Fruit fly (Drosophila melanogaster) whole organism, prepupa: ENCODE measurements around the gene raskol.
A peak's percentile ranks its signal among the peaks of the same experiment; 100 is the strongest.

Experiments
- Blimp-1 ChIP-seq: fragments of 200-800 bp; sonication (Bioruptor generic); optimal IDR thresholded peaks from 3 replicates; lab custom pipeline; 2017; ENCODE audit warnings: missing biosample characterization, missing genetic modification characterization, mild to moderate bottlenecking, moderate library complexity, missing genetic modification reagents
- CG10631 ChIP-seq: fragments of 200-800 bp; sonication (Bioruptor generic); optimal IDR thresholded peaks from 2 replicates; lab custom pipeline; 2016; ENCODE audit warnings: missing biosample characterization, missing genetic modification characterization
- CG10669 ChIP-seq: fragments of 200-800 bp; sonication (Bioruptor generic); optimal IDR thresholded peaks from 3 replicates; lab custom pipeline; 2018; ENCODE audit warnings: missing biosample characterization, mild to moderate bottlenecking, missing genetic modification characterization, moderate library complexity
- CG11902 ChIP-seq: fragments of 200-800 bp; sonication (Bioruptor generic); optimal IDR thresholded peaks from 3 replicates; lab custom pipeline; 2016; ENCODE audit warnings: missing biosample characterization, missing genetic modification characterization
- CG15336 ChIP-seq: fragments of 200-800 bp; sonication (Bioruptor generic); IDR thresholded peaks from 2 replicates; pipeline ENCODE4 v1.3.6; 2022; ENCODE audit warnings: missing biosample characterization, missing genetic modification characterization
- CG1621 ChIP-seq: fragments of 200-800 bp; sonication (Bioruptor generic); optimal IDR thresholded peaks from 3 replicates; lab custom pipeline; 2018; ENCODE audit warnings: missing biosample characterization, mild to moderate bottlenecking, missing genetic modification characterization
- CG3032 ChIP-seq: fragments of 200-800 bp; optimal IDR thresholded peaks from 2 replicates; lab custom pipeline; 2019; ENCODE audit warnings: missing biosample characterization, mild to moderate bottlenecking, missing genetic modification characterization, moderate library complexity
- CG31627 ChIP-seq: fragments of 200-800 bp; sonication (Bioruptor generic); optimal IDR thresholded peaks from 3 replicates; lab custom pipeline; 2016; ENCODE audit warnings: missing biosample characterization, missing genetic modification characterization
- CG32006 ChIP-seq: fragments of 200-800 bp; sonication (Bioruptor generic); optimal IDR thresholded peaks from 3 replicates; lab custom pipeline; 2017; ENCODE audit warnings: missing biosample characterization, mild to moderate bottlenecking, missing genetic modification characterization
- CG4318 ChIP-seq: fragments of 200-800 bp; sonication (Bioruptor generic); optimal IDR thresholded peaks from 3 replicates; lab custom pipeline; 2017; ENCODE audit warnings: missing biosample characterization, mild to moderate bottlenecking, missing genetic modification characterization
- CG6163 ChIP-seq: fragments of 200-800 bp; sonication (Bioruptor generic); IDR thresholded peaks from 3 replicates; pipeline ENCODE4 v1.3.6; 2022; ENCODE audit warnings: missing biosample characterization, missing genetic modification characterization
- CG6276 ChIP-seq: fragments of 200-800 bp; sonication (Bioruptor generic); optimal IDR thresholded peaks from 2 replicates; lab custom pipeline; 2017; ENCODE audit warnings: missing biosample characterization, mild to moderate bottlenecking, missing genetic modification characterization
- CG6792 ChIP-seq: fragments of 200-800 bp; sonication (Bioruptor generic); optimal IDR thresholded peaks from 3 replicates; lab custom pipeline; 2016; ENCODE audit warnings: missing biosample characterization, missing genetic modification characterization
- CG6808 ChIP-seq: fragments of 200-800 bp; sonication (Bioruptor generic); optimal IDR thresholded peaks from 3 replicates; lab custom pipeline; 2017; ENCODE audit warnings: missing biosample characterization, missing genetic modification characterization, mild to moderate bottlenecking, moderate library complexity, missing genetic modification reagents
- CG6854 ChIP-seq: fragments of 200-800 bp; sonication (Bioruptor generic); optimal IDR thresholded peaks from 2 replicates; lab custom pipeline; 2017; ENCODE audit warnings: missing biosample characterization, mild to moderate bottlenecking, missing genetic modification characterization
- CG7368 ChIP-seq: fragments of 200-800 bp; sonication (Bioruptor generic); optimal IDR thresholded peaks from 3 replicates; lab custom pipeline; 2016; ENCODE audit warnings: missing biosample characterization, missing genetic modification characterization
- CG8119 ChIP-seq: fragments of 200-800 bp; sonication (Bioruptor generic); IDR thresholded peaks from 3 replicates; pipeline ENCODE4 v1.3.6; 2022; ENCODE audit warnings: missing biosample characterization, missing genetic modification characterization
- CG8319 ChIP-seq: fragments of 200-800 bp; sonication (Bioruptor generic); optimal IDR thresholded peaks from 3 replicates; lab custom pipeline; 2016; ENCODE audit warnings: missing biosample characterization, missing genetic modification characterization
- CG8632 ChIP-seq: fragments of 200-800 bp; sonication (Bioruptor generic); optimal IDR thresholded peaks from 3 replicates; lab custom pipeline; 2016; ENCODE audit warnings: missing biosample characterization, missing genetic modification characterization
- Eip75B ChIP-seq: fragments of 200-800 bp; sonication (Bioruptor generic); optimal IDR thresholded peaks from 3 replicates; lab custom pipeline; 2016; ENCODE audit warnings: missing biosample characterization, missing genetic modification characterization
- Eip78C ChIP-seq: fragments of 200-800 bp; sonication (Bioruptor generic); peaks from one replicate; lab custom pipeline; 2016; ENCODE audit warnings: missing biosample characterization, missing genetic modification characterization
- Eip93F ChIP-seq: fragments of 200-800 bp; sonication (Bioruptor generic); optimal IDR thresholded peaks from 2 replicates; lab custom pipeline; 2016; ENCODE audit warnings: missing biosample characterization, mild to moderate bottlenecking, missing genetic modification characterization
- Ets96B ChIP-seq: fragments of 200-800 bp; optimal IDR thresholded peaks from 2 replicates; lab custom pipeline; 2019; ENCODE audit warnings: missing biosample characterization, mild to moderate bottlenecking, missing genetic modification characterization, moderate library complexity
- Gug ChIP-seq: fragments of 200-800 bp; sonication (Bioruptor generic); IDR thresholded peaks from 2 replicates; pipeline ENCODE4 v1.3.6; 2022; ENCODE audit warnings: missing biosample characterization, missing genetic modification characterization
- Hr38 ChIP-seq: sonication (Bioruptor generic); optimal IDR thresholded peaks from 2 replicates; lab custom pipeline; 2016; ENCODE audit warnings: missing biosample characterization, missing genetic modification characterization
- Lpt ChIP-seq: fragments of 200-800 bp; sonication (Bioruptor generic); optimal IDR thresholded peaks from 3 replicates; lab custom pipeline; 2016; ENCODE audit warnings: missing biosample characterization, missing genetic modification characterization
- OdsH ChIP-seq: fragments of 200-800 bp; sonication (Bioruptor generic); optimal IDR thresholded peaks from 3 replicates; lab custom pipeline; 2016; ENCODE audit warnings: missing biosample characterization, missing genetic modification characterization
- Smox ChIP-seq: fragments of 200-800 bp; sonication (Bioruptor generic); optimal IDR thresholded peaks from 3 replicates; lab custom pipeline; 2016; ENCODE audit warnings: missing biosample characterization, missing genetic modification characterization
- cyc ChIP-seq: fragments of 200-800 bp; sonication (Bioruptor generic); optimal IDR thresholded peaks from 3 replicates; lab custom pipeline; 2016; ENCODE audit warnings: missing biosample characterization, missing genetic modification characterization
- dac ChIP-seq: fragments of 200-800 bp; sonication (Bioruptor generic); optimal IDR thresholded peaks from 2 replicates; lab custom pipeline; 2017; ENCODE audit warnings: missing biosample characterization, mild to moderate bottlenecking, missing genetic modification characterization
- dsx ChIP-seq: fragments of 200-800 bp; optimal IDR thresholded peaks from 3 replicates; lab custom pipeline; 2019; ENCODE audit warnings: missing biosample characterization, mild to moderate bottlenecking, missing genetic modification characterization, moderate library complexity; ENCODE audit not compliant: poor library complexity, severe bottlenecking
- eg ChIP-seq: fragments of 200-800 bp; sonication (Bioruptor generic); IDR thresholded peaks from 3 replicates; pipeline ENCODE4 v1.3.6; 2022; ENCODE audit warnings: missing biosample characterization, missing genetic modification characterization
- esn ChIP-seq: fragments of 200-800 bp; sonication (Bioruptor generic); optimal IDR thresholded peaks from 2 replicates; lab custom pipeline; 2016; ENCODE audit warnings: missing biosample characterization, mild to moderate bottlenecking, missing genetic modification characterization, moderate library complexity
- fd59A ChIP-seq: fragments of 200-800 bp; sonication (Bioruptor generic); optimal IDR thresholded peaks from 2 replicates; lab custom pipeline; 2017; ENCODE audit warnings: missing biosample characterization, mild to moderate bottlenecking, missing genetic modification characterization, missing genetic modification reagents
- fkh ChIP-seq: fragments of 200-800 bp; sonication (Bioruptor generic); optimal IDR thresholded peaks from 3 replicates; lab custom pipeline; 2017; ENCODE audit warnings: missing biosample characterization, mild to moderate bottlenecking, missing genetic modification characterization, moderate library complexity
- net ChIP-seq: fragments of 200-800 bp; sonication (Bioruptor generic); optimal IDR thresholded peaks from 3 replicates; lab custom pipeline; 2016; ENCODE audit warnings: missing biosample characterization, missing genetic modification characterization
- pdm3 ChIP-seq: fragments of 200-800 bp; sonication (Bioruptor generic); optimal IDR thresholded peaks from 3 replicates; lab custom pipeline; 2016; ENCODE audit warnings: missing biosample characterization, missing genetic modification characterization
- salr ChIP-seq, 2 experiments: fragments of 200-800 bp; sonication (Bioruptor generic); optimal IDR thresholded peaks; 3 replicates each; lab custom pipeline; 2016 to 2018; ENCODE audit warnings: missing biosample characterization in 2 of 2, missing genetic modification characterization in 2 of 2, mild to moderate bottlenecking in 1 of 2
- spab ChIP-seq: fragments of 200-800 bp; sonication (Bioruptor generic); optimal IDR thresholded peaks from 2 replicates; lab custom pipeline; 2017; ENCODE audit warnings: missing biosample characterization, mild to moderate bottlenecking, missing genetic modification characterization, missing genetic modification reagents
- ss ChIP-seq, 2 experiments: fragments of 200-800 bp; sonication (Bioruptor generic); optimal IDR thresholded peaks; 2 replicates in 1 of 2; 3 replicates in 1 of 2; lab custom pipeline; 2017 to 2018; ENCODE audit warnings: mild to moderate bottlenecking in 2 of 2, missing biosample characterization in 2 of 2, missing genetic modification characterization in 2 of 2, moderate library complexity in 1 of 2
- svp ChIP-seq: fragments of 200-800 bp; sonication (Bioruptor generic); peaks from one replicate; lab custom pipeline; 2016; ENCODE audit warnings: missing biosample characterization, missing genetic modification characterization

Gene raskol

dm6 chrX:17696637-17697036 lies 13.3 kb upstream of the raskol start (continued):
- TF ChIP-seq dac (GFP tag; lab: Kevin White, UChicago) (no peak), CG8119 (GFP tag; lab: Robert Waterston, UW) (no peak), pdm3 (GFP tag; lab: Kevin White, UChicago) (peak; percentile 1), CG10631 (GFP tag; lab: Kevin White, UChicago) (peak; percentile 45)

DNA sequence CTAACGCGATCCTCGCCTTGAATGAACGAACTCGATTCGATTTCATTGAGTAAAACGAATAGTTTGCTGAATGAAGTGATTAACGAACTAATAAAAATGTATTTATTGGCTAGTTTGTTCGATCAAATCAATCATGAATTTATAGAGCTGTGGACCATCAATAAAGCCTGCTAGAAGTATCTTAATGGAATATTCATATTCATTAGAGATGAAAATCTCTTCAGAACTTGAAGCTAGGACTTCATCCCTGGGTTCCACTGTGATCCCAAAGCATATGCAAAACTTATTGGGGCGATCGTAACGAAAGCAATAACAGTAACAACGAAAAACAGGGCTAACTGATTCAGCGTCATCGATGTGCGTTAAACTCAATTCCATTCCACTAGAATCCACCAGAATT lies 12.7 kb upstream of the raskol start:
- TF ChIP-seq CG6808: no peak
- TF ChIP-seq Eip78C: peak; percentile 66
- 0 out of 3 replicates have a peak, but pooled peaks have one; percentile 24 for TF ChIP-seq CG6163
- TF ChIP-seq CG10669: peak; percentile 14
- TF ChIP-seq CG31627 (GFP tag; lab: Kevin White, UChicago): peak; percentile 16
- peak in 1 of 2 experiments; percentile 14 for TF ChIP-seq ss (GFP tag; optimal IDR thresholded peaks at IDR 0.05; lab: Kevin White, UChicago)
- TF ChIP-seq dsx (GFP tag; lab: Kevin White, UChicago): no peak
- TF ChIP-seq CG3032 (tag; lab: Kevin White, UChicago): no peak
- TF ChIP-seq svp: peak; percentile 50

DNA sequence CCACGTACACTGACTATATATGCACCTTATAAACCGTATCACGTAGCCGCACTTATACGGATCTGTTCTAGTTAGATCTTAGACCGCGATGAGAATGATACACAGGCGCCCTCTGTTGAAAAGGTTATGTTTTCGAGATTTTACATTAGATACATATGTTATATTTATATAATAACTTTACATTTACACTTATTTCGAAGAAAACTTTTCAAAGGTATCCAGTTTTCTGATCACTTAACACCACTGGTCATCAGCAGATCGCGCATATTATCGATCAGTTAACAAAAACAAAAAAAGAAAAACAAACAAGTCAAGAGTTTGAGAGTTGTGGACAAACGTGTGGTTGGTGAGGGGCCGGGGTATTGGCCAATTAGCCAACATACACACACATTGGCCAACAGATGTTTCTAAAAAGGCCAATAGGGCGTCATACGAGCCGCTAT lies 12.2 kb upstream of the raskol start:
- TF ChIP-seq Eip93F (GFP tag; lab: Kevin White, UChicago) (no peak), dsx (GFP tag; lab: Kevin White, UChicago) (no peak), CG6854 (GFP tag; lab: Kevin White, UChicago) (no peak), cyc (GFP tag; lab: Kevin White, UChicago) (no peak), fkh (GFP tag; lab: Kevin White, UChicago) (peak; percentile 24), CG8632 (GFP tag; lab: Kevin White, UChicago) (no peak), CG7368 (no peak), Blimp-1 (no peak), svp (peak; percentile 47)

- TF ChIP-seq ss (GFP tag; optimal IDR thresholded peaks at IDR 0.05; lab: Kevin White, UChicago): no peak
- TF ChIP-seq Hr38 (GFP tag; lab: Kevin White, UChicago): no peak
- TF ChIP-seq CG15336 (GFP tag; lab: Robert Waterston, UW): no peak
- TF ChIP-seq, all 60 proteins: peak for 0
Observed at dm6 chrX:17698436-17698835, 11.5 kb upstream of the raskol start, which contains the start of gene chas. TSS of gene chas (minus strand) at chrX:17698730.

DNA sequence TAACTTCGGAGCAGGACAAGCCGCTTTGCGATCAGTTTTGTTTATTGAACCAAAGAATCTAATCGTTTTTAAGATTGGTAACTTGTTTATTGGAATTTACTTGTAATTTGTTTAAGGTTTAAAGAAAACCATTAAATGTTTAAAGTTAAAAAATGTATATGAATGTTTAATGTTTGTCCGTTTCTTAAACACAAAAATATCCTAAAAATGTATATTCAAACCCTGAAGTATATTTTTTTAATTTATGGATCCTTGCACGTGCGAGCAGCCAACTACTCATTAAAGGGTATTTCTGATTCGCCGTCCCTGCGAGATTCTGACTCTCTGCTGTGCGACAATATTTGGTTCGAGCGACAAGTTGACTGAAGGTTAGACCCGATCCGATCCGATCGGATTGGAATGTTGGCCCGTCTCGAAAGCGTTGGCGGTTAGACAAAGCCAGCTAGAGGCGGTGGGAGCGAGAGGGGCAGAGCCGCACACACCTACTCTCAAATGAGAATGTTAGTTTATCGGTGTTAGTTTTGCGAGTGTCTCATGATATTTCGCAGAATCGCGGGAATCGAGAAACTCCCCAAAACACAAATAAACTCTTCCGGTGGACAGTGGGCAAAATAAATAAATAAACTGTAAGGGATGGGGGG lies 11.0 kb upstream of the raskol start:
- TF ChIP-seq CG8632 (GFP tag; lab: Kevin White, UChicago) (peak; percentile 89), OdsH (GFP tag; lab: Kevin White, UChicago) (peak; percentile 87), Hr38 (GFP tag; lab: Kevin White, UChicago) (no peak), cyc (GFP tag; lab: Kevin White, UChicago) (peak; percentile 85), Smox (GFP tag; lab: Kevin White, UChicago) (peak; percentile 90), CG4318 (GFP tag; lab: Kevin White, UChicago) (peak; percentile 84), salr (GFP tag; optimal IDR thresholded peaks at IDR 0.05; lab: Kevin White, UChicago) (peak; percentile 58 to 87), Ets96B (tag; lab: Kevin White, UChicago) (peak; percentile 83), Lpt (peak; percentile 71), eg (GFP tag; lab: Robert Waterston, UW) (peak; percentile 74; the same call in 2 of the 3 replicates), CG6792 (GFP tag; lab: Kevin White, UChicago) (peak; percentile 88), CG8319 (GFP tag; lab: Kevin White, UChicago) (peak; percentile 85), CG11902 (peak; percentile 75), fd59A (GFP tag; lab: Kevin White, UChicago) (peak; percentile 84), CG31627 (GFP tag; lab: Kevin White, UChicago) (peak; percentile 88), Eip75B (GFP tag; lab: Kevin White, UChicago) (peak; percentile 89), Eip93F (GFP tag; lab: Kevin White, UChicago) (peak; percentile 79), CG1621 (tag; lab: Kevin White, UChicago) (peak; percentile 64), spab (GFP tag; lab: Kevin White, UChicago) (peak; percentile 87), CG32006 (GFP tag; lab: Kevin White, UChicago) (peak; percentile 95), svp (peak; percentile 97), Gug (peak; percentile 56), Blimp-1 (peak; percentile 80), esn (peak; percentile 94), net (peak; percentile 90), CG6276 (peak; percentile 92), CG6163 (peak; percentile 74; the same call in 2 of the 3 replicates), CG15336 (GFP tag; lab: Robert Waterston, UW) (peak; percentile 92)
